Worm (Caenorhabditis elegans): ENCODE data around the gene ccdc-55.

ccdc-55 gene

ce11 chrIII:4160937-4161336 is 7.6 kb downstream of the ccdc-55 start, which contains the start of gene C01G12.16:
Gene C01G12.16, plus strand, starts transcription at chrIII:4161237.
- TF ChIP-seq ama-1 (optimal IDR thresholded peaks at IDR 0.05) = no peak
- no peak for TF ChIP-seq madf-5 (GFP tag; IDR thresholded peaks at IDR 0.05)
- TF ChIP-seq hif-1 (tag; optimal IDR thresholded peaks at IDR 0.05) = no peak
- TF ChIP-seq jun-1 (tag; optimal IDR thresholded peaks at IDR 0.05) = no peak
- TF ChIP-seq snpc-1.2 (GFP tag; IDR thresholded peaks at IDR 0.05) = no peak
- TF ChIP-seq lin-13 (GFP tag; optimal IDR thresholded peaks at IDR 0.05) = no peak
- TF ChIP-seq lin-38 (GFP tag; IDR thresholded peaks at IDR 0.05) = no peak
- no peak for TF ChIP-seq ceh-82 (tag; optimal IDR thresholded peaks at IDR 0.05)
- TF ChIP-seq daf-8 (GFP tag; IDR thresholded peaks at IDR 0.05) = no peak
- TF ChIP-seq aly-2 (tag; optimal IDR thresholded peaks at IDR 0.05) = no peak
- TF ChIP-seq nhr-28 (tag; optimal IDR thresholded peaks at IDR 0.05) = no peak
- no peak for TF ChIP-seq ZK546.5 (tag; optimal IDR thresholded peaks at IDR 0.05)
- TF ChIP-seq nhr-76 (tag; optimal IDR thresholded peaks at IDR 0.05) = no peak
- no peak for TF ChIP-seq lin-15B (tag; optimal IDR thresholded peaks at IDR 0.05)

ce11 chrIII:4157298-4157697 is 11.3 kb downstream of the ccdc-55 start, which contains the start of gene C16C10.9:
Gene C16C10.9, minus strand, starts transcription at chrIII:4157398.
- TF ChIP-seq unc-130 (GFP tag; optimal IDR thresholded peaks at IDR 0.05) = no peak
- TF ChIP-seq ztf-7 (tag; optimal IDR thresholded peaks at IDR 0.05) = no peak
- no peak for TF ChIP-seq ztf-11 (tag; optimal IDR thresholded peaks at IDR 0.05)
- TF ChIP-seq fos-1 (tag; optimal IDR thresholded peaks at IDR 0.05) = no peak

DNA sequence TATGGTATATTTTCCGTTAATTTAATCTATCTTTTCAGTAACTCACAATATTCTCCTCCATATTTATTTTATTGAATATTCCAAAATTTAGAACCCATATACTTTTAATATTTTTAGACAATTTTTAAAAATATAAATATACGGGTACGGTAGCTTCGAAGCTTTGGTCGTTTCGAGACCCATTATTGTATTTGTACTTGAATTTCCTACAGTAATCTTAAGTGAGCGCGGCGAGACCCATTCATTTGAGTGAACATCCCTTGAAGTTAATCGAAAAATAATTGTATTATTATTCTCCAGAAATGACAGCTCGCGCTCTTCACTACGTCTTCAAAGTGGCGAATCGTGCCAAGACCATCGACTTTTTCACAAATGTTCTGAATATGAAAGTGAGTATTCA is 15.3 kb downstream of the ccdc-55 start, which contains the start of gene glod-4:
Gene glod-4, plus strand, starts transcription at position 301 of the 400 bp plus-strand sequence.
- no peak for TF ChIP-seq zip-2 (tag; optimal IDR thresholded peaks at IDR 0.05)
- peak in 1 of 2 experiments; percentile 41 for TF ChIP-seq lsy-2 (tag; optimal IDR thresholded peaks at IDR 0.05)
- no peak for TF ChIP-seq tag-97 (GFP tag; IDR thresholded peaks at IDR 0.05)

DNA sequence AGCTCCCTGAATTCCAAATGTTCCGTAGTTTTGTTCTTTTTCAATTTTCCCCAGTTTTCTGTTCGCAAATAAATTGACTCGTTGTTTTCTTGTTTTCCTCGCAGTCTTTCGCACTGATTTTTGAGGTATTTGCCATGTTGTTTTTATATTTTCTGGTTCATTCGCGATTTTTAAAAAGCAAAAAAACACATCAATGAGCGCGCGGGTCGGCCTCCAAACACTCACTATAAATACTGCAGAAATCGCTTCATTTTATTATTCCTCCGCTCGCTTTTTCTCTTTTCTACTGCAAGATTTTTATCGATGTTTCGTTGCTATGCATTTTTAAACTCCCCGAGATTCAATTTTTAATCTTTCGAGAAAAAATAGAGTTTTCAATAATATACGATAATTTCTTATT is 15.7 kb downstream of the ccdc-55 start:
- TF ChIP-seq tag-97 (GFP tag; IDR thresholded peaks at IDR 0.05) (no peak), vab-7 (GFP tag; IDR thresholded peaks at IDR 0.05) (no peak), zag-1 (tag; optimal IDR thresholded peaks at IDR 0.05) (no peak), jun-1 (tag; optimal IDR thresholded peaks at IDR 0.05) (no peak), aha-1 (tag) (no peak), sdz-12 (GFP tag; optimal IDR thresholded peaks at IDR 0.05) (no peak), zfp-3 (GFP tag; conservative IDR thresholded peaks at IDR 0.05) (0 out of 2 replicates have a peak, but pooled peaks have one; percentile 16), F26F4.8 (GFP tag; conservative IDR thresholded peaks at IDR 0.05) (no peak), nhr-76 (tag; optimal IDR thresholded peaks at IDR 0.05) (no peak), egl-27 (tag; optimal IDR thresholded peaks at IDR 0.05) (no peak), duxl-1 (tag; optimal IDR thresholded peaks at IDR 0.05; ENCODE audit: poor library complexity) (peak; percentile 6), ztf-7 (tag; optimal IDR thresholded peaks at IDR 0.05) (no peak), nhr-6 (tag; optimal IDR thresholded peaks at IDR 0.05) (no peak), lim-7 (GFP tag; IDR thresholded peaks at IDR 0.05) (0 out of 2 replicates have a peak, but pooled peaks have one; percentile 27), skn-1 (tag; optimal IDR thresholded peaks at IDR 0.05) (no peak), gei-8 (GFP tag; optimal IDR thresholded peaks at IDR 0.05) (no peak), arid-1 (GFP tag; conservative IDR thresholded peaks at IDR 0.05) (no peak), F49E8.2 (tag; optimal IDR thresholded peaks at IDR 0.05; ENCODE audit: borderline replicate concordance) (no peak), tra-1 (GFP tag; IDR thresholded peaks at IDR 0.05) (no peak), lir-3 (tag; optimal IDR thresholded peaks at IDR 0.05) (no peak), zfp-2 (tag; optimal IDR thresholded peaks at IDR 0.05) (no peak), cey-2 (tag; optimal IDR thresholded peaks at IDR 0.05; ENCODE audit: borderline replicate concordance, insufficient read depth) (no peak), snpc-4 (tag; optimal IDR thresholded peaks at IDR 0.05) (no peak), ama-1 (optimal IDR thresholded peaks at IDR 0.05) (peak; percentile 65), snpc-1.2 (GFP tag; IDR thresholded peaks at IDR 0.05) (no peak), ces-1 (GFP tag; optimal IDR thresholded peaks at IDR 0.05) (no peak), ZK337.2 (GFP tag; IDR thresholded peaks at IDR 0.05) (no peak), mxl-2 (GFP tag; conservative IDR thresholded peaks at IDR 0.05) (no peak), unc-130 (GFP tag; optimal IDR thresholded peaks at IDR 0.05) (no peak), mes-2 (tag; optimal IDR thresholded peaks at IDR 0.05; ENCODE audit: poor library complexity, severe bottlenecking) (no peak), ctbp-1 (GFP tag; IDR thresholded peaks at IDR 0.05) (0 out of 2 replicates have a peak, but pooled peaks have one; percentile 22), attf-4 (tag; optimal IDR thresholded peaks at IDR 0.05) (no peak), Y75B8A.6 (GFP tag; IDR thresholded peaks at IDR 0.05) (no peak)

Data from whole organism, L4 larva.